Worm (Caenorhabditis elegans) whole organism, L4 larva: ENCODE data around the gene C02B8.6.

ENCODE experiments used
- F26F4.8 ChIP-seq: fragments of 200-800 bp; sonication (Bioruptor generic); conservative IDR thresholded peaks from 2 replicates; pipeline ENCODE4 v1.3.6; 2022; ENCODE audit warnings: missing genetic modification characterization, missing compliant biosample characterization
- F37D6.2 ChIP-seq: sonication (generic microtip); optimal IDR thresholded peaks from 2 replicates; lab custom pipeline; 2016; ENCODE audit warnings: mild to moderate bottlenecking, missing genetic modification characterization, missing compliant biosample characterization
- F49E8.2 ChIP-seq: sonication (generic microtip); optimal IDR thresholded peaks from 2 replicates; lab custom pipeline; 2016; ENCODE audit warnings: missing compliant biosample characterization, mild to moderate bottlenecking, missing genetic modification characterization, borderline replicate concordance
- T26A8.4 ChIP-seq: fragments of 200-800 bp; sonication (Bioruptor generic); IDR thresholded peaks from 2 replicates; pipeline ENCODE4 v1.3.6; 2022; ENCODE audit warnings: missing genetic modification characterization, missing compliant biosample characterization
- aha-1 ChIP-seq: fragments of 150-350 bp; peaks from one replicate; lab custom pipeline; 2014; ENCODE audit warnings: missing biosample characterization, missing genetic modification characterization
- ama-1 ChIP-seq: fragments of 150-350 bp; optimal IDR thresholded peaks from 2 replicates; lab custom pipeline; 2014; ENCODE audit warnings: inconsistent platforms, mixed read lengths
- attf-4 ChIP-seq: sonication (generic microtip); optimal IDR thresholded peaks from 3 replicates; lab custom pipeline; 2017; ENCODE audit warnings: missing biosample characterization, missing genetic modification characterization
- ceh-44 ChIP-seq: fragments of 200-800 bp; sonication (Bioruptor generic); IDR thresholded peaks from 2 replicates; pipeline ENCODE4 v1.3.6; 2022; ENCODE audit warnings: missing genetic modification reagents, missing genetic modification characterization, missing compliant biosample characterization
- ctbp-1 ChIP-seq: fragments of 200-800 bp; sonication (Bioruptor generic); IDR thresholded peaks from 2 replicates; pipeline ENCODE4 v1.3.6; 2022; ENCODE audit warnings: missing genetic modification reagents, missing genetic modification characterization, missing compliant biosample characterization
- daf-12 ChIP-seq: fragments of 150-350 bp; optimal IDR thresholded peaks from 2 replicates; lab custom pipeline; 2014; ENCODE audit warnings: missing biosample characterization, missing genetic modification reagents, missing genetic modification characterization
- dmd-9 ChIP-seq: fragments of 200-800 bp; sonication (Bioruptor generic); IDR thresholded peaks from 2 replicates; pipeline ENCODE4 v1.3.6; 2022; ENCODE audit warnings: missing genetic modification reagents, missing genetic modification characterization, missing compliant biosample characterization
- dpl-1 ChIP-seq: fragments of 150-350 bp; optimal IDR thresholded peaks from 2 replicates; lab custom pipeline; 2014; ENCODE audit warnings: missing biosample characterization, missing genetic modification reagents, missing genetic modification characterization
- duxl-1 ChIP-seq: sonication (generic microtip); optimal IDR thresholded peaks from 2 replicates; lab custom pipeline; 2016; ENCODE audit warnings: mild to moderate bottlenecking, missing genetic modification characterization, moderate library complexity, missing compliant biosample characterization; ENCODE audit not compliant: poor library complexity
- dve-1 ChIP-seq: sonication (generic microtip); optimal IDR thresholded peaks from 2 replicates; lab custom pipeline; 2017; ENCODE audit warnings: antibody characterized with exemption, mild to moderate bottlenecking, missing genetic modification characterization, missing compliant biosample characterization; ENCODE audit not compliant: insufficient read depth
- egl-43 ChIP-seq: fragments of 200-800 bp; sonication (Bioruptor generic); IDR thresholded peaks from 2 replicates; pipeline ENCODE4 v1.3.6; 2022; ENCODE audit warnings: missing genetic modification reagents, missing genetic modification characterization, missing compliant biosample characterization
- fos-1 ChIP-seq: fragments of 150-350 bp; optimal IDR thresholded peaks from 2 replicates; lab custom pipeline; 2014; ENCODE audit warnings: missing biosample characterization, missing genetic modification characterization
- hlh-11 ChIP-seq: fragments of 200-800 bp; sonication (Bioruptor generic); optimal IDR thresholded peaks from 2 replicates; lab custom pipeline; 2018; ENCODE audit warnings: mild to moderate bottlenecking, missing genetic modification characterization, missing compliant biosample characterization
- hlh-30 ChIP-seq: sonication (generic microtip); optimal IDR thresholded peaks from 2 replicates; lab custom pipeline; 2017; ENCODE audit warnings: antibody characterized with exemption, mild to moderate bottlenecking, missing genetic modification characterization, missing compliant biosample characterization; ENCODE audit not compliant: insufficient read depth
- lim-7 ChIP-seq: fragments of 200-800 bp; sonication (Bioruptor generic); IDR thresholded peaks from 2 replicates; pipeline ENCODE4 v1.3.6; 2022; ENCODE audit warnings: missing genetic modification characterization, missing compliant biosample characterization
- lin-1 ChIP-seq: fragments of 200-800 bp; sonication (Bioruptor generic); IDR thresholded peaks from 2 replicates; pipeline ENCODE4 v1.3.6; 2022; ENCODE audit warnings: missing genetic modification reagents, missing genetic modification characterization, missing compliant biosample characterization
- lin-13 ChIP-seq: fragments of 150-350 bp; optimal IDR thresholded peaks from 2 replicates; lab custom pipeline; 2014; ENCODE audit warnings: missing biosample characterization, missing genetic modification reagents, missing genetic modification characterization
- lin-15B ChIP-seq: fragments of 150-350 bp; sonication (generic microtip); optimal IDR thresholded peaks from 3 replicates; lab custom pipeline; 2014; ENCODE audit warnings: missing biosample characterization, missing genetic modification characterization
- lin-38 ChIP-seq: fragments of 200-800 bp; sonication (Bioruptor generic); IDR thresholded peaks from 2 replicates; pipeline ENCODE4 v1.3.6; 2022; ENCODE audit warnings: missing genetic modification reagents, missing genetic modification characterization, missing compliant biosample characterization
- lir-3 ChIP-seq: sonication (generic microtip); optimal IDR thresholded peaks from 2 replicates; lab custom pipeline; 2016; ENCODE audit warnings: mild to moderate bottlenecking, missing genetic modification characterization, missing compliant biosample characterization
- madf-5 ChIP-seq, 2 experiments: fragments of 200-800 bp; sonication (Bioruptor generic); IDR thresholded peaks; 2 replicates each; pipeline ENCODE4 v1.3.6; 2022; ENCODE audit warnings: missing compliant biosample characterization in 2 of 2, missing genetic modification characterization in 2 of 2
- mdt-29 ChIP-seq: fragments of 200-800 bp; sonication (Bioruptor generic); IDR thresholded peaks from 2 replicates; pipeline ENCODE4 v1.3.6; 2022; ENCODE audit warnings: missing genetic modification reagents, missing genetic modification characterization, missing compliant biosample characterization
- mep-1 ChIP-seq: fragments of 150-350 bp; sonication (generic microtip); optimal IDR thresholded peaks from 3 replicates; lab custom pipeline; 2014; ENCODE audit warnings: missing biosample characterization, missing genetic modification characterization
- nhr-10 ChIP-seq: fragments of 150-350 bp; optimal IDR thresholded peaks from 2 replicates; lab custom pipeline; 2014; ENCODE audit warnings: missing biosample characterization, missing genetic modification characterization
- nhr-11 ChIP-seq: fragments of 150-350 bp; optimal IDR thresholded peaks from 2 replicates; lab custom pipeline; 2014; ENCODE audit warnings: missing biosample characterization, missing genetic modification characterization
- nhr-111 ChIP-seq: fragments of 200-800 bp; sonication (Bioruptor generic); optimal IDR thresholded peaks from 2 replicates; lab custom pipeline; 2018; ENCODE audit warnings: mild to moderate bottlenecking, missing genetic modification characterization, missing compliant biosample characterization
- nhr-237 ChIP-seq: sonication (generic microtip); optimal IDR thresholded peaks from 2 replicates; lab custom pipeline; 2017; ENCODE audit warnings: missing biosample characterization, missing genetic modification characterization
- nhr-28 ChIP-seq: fragments of 150-350 bp; optimal IDR thresholded peaks from 2 replicates; lab custom pipeline; 2014; ENCODE audit warnings: missing biosample characterization, missing genetic modification characterization
- nhr-41 ChIP-seq: fragments of 200-800 bp; sonication (Bioruptor generic); IDR thresholded peaks from 2 replicates; pipeline ENCODE4 v1.3.6; 2022; ENCODE audit warnings: missing genetic modification reagents, missing genetic modification characterization, missing compliant biosample characterization
- nhr-77 ChIP-seq: fragments of 150-350 bp; optimal IDR thresholded peaks from 2 replicates; lab custom pipeline; 2014; ENCODE audit warnings: missing biosample characterization, missing genetic modification characterization
- pha-4 ChIP-seq, 2 experiments: fragments of 150-350 bp in 1 of 2; fragments of 200-800 bp in 1 of 2; sonication (Bioruptor generic) in 1 of 2; IDR thresholded peaks in 1 of 2; optimal IDR thresholded peaks in 1 of 2; 2 replicates each; pipeline versions ENCODE4 v1.3.6 to Lab custom; 2014 to 2022; ENCODE audit warnings: missing genetic modification characterization in 2 of 2, missing genetic modification reagents in 2 of 2, missing biosample characterization in 1 of 2, missing compliant biosample characterization in 1 of 2
- php-3 ChIP-seq: fragments of 200-800 bp; sonication (Bioruptor generic); IDR thresholded peaks from 2 replicates; pipeline ENCODE4 v1.3.6; 2022; ENCODE audit warnings: missing genetic modification reagents, missing genetic modification characterization, missing compliant biosample characterization
- rbr-2 ChIP-seq: sonication (generic microtip); optimal IDR thresholded peaks from 2 replicates; lab custom pipeline; 2016; ENCODE audit warnings: missing genotype, missing genetic modification characterization, missing compliant biosample characterization
- snpc-4 ChIP-seq: fragments of 150-350 bp; optimal IDR thresholded peaks from 2 replicates; lab custom pipeline; 2014; ENCODE audit warnings: missing biosample characterization, missing genetic modification characterization
- unc-62 ChIP-seq, 3 experiments: fragments of 150-350 bp in 1 of 3; sonication (generic microtip); optimal IDR thresholded peaks in 2 of 3; peaks in 1 of 3; 1 replicate in 1 of 3; 2 replicates in 2 of 3; lab custom pipeline; 2014 to 2017; ENCODE audit warnings: missing biosample characterization in 3 of 3, missing genetic modification characterization in 3 of 3, missing genetic modification reagents in 3 of 3, missing genotype in 1 of 3
- vab-7 ChIP-seq: fragments of 200-800 bp; sonication (Bioruptor generic); IDR thresholded peaks from 2 replicates; pipeline ENCODE4 v1.3.6; 2022; ENCODE audit warnings: missing genetic modification reagents, missing genetic modification characterization, missing compliant biosample characterization
- zfp-2 ChIP-seq: sonication (generic microtip); optimal IDR thresholded peaks from 2 replicates; lab custom pipeline; 2016; ENCODE audit warnings: mild to moderate bottlenecking, missing genetic modification characterization, missing compliant biosample characterization
- zfp-3 ChIP-seq: fragments of 200-800 bp; sonication (Bioruptor generic); conservative IDR thresholded peaks from 2 replicates; pipeline ENCODE4 v1.3.6; 2022; ENCODE audit warnings: missing genetic modification reagents, missing genetic modification characterization, missing compliant biosample characterization
- ztf-7 ChIP-seq: fragments of 150-350 bp; optimal IDR thresholded peaks from 2 replicates; lab custom pipeline; 2014; ENCODE audit warnings: missing biosample characterization, missing genetic modification characterization

C02B8.6 gene

DNA sequence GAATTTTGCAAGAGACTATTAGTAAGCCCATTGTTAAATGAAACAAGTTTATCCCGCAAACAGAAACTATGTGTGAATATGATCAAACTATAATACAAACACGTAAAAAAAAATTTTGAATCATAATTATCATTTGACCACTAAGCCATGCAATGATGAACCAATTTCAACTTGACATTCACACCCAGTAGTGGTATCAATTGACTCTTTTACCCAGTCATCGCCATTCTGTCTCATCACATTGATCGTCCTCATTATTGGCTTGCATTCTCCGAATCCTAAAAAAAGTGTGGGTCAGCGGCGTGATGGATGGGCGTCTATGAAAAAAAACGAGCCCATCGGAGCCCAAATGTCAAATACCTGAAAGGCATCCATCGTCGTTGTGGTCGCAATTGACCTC lies 15.8 kb downstream of the C02B8.6 start:
- TF ChIP-seq nhr-237 (tag; lab: Kevin White, UChicago) (no peak), ceh-44 (GFP tag; lab: Robert Waterston, UW) (no peak), T26A8.4 (GFP tag; lab: Robert Waterston, UW) (no peak), dpl-1 (no peak), ztf-7 (no peak), unc-62 (GFP tag; optimal IDR thresholded peaks at IDR 0.05 in 1 of 2; lab: Kevin White, UChicago) (peak in 1 of 2 experiments; percentile 94), unc-62 (tag; optimal IDR thresholded peaks at IDR 0.05; lab: Kevin White, UChicago) (no peak)

DNA sequence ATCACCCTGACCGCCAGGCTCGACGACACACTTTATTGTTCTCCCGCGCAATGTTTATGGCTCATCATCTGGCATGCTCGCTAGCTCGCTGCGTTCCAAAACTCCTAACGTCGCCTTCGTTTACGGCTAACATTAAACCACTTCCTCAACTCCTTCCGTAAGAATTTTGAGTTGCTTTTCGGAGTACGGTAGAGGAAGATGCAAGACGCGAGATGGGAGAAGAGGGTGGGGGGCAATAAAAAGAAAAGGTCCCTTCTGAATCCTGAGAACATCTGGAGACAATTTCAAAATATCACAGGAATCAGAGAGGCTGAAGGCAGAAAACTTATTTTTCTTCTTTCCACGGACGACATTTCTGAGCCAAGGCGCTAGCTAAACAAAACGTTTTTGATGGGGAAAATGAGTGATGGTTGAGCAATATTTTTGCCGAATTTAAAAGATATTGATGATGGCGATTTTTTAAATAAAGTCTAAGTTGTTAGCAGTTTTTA lies 18.3 kb downstream of the C02B8.6 start:
- TF ChIP-seq unc-62 (GFP tag; optimal IDR thresholded peaks at IDR 0.05 in 1 of 2; lab: Kevin White, UChicago) (peak in 1 of 2 experiments; percentile 34), unc-62 (tag; optimal IDR thresholded peaks at IDR 0.05; lab: Kevin White, UChicago) (no peak), snpc-4 (tag; lab: Kevin White, UChicago) (no peak)

ce11 chrX:8116157-8116556 lies 20.0 kb downstream of the C02B8.6 start, which contains the start of gene hlh-8:
hlh-8 (plus strand) TSS chrX:8116457.
- TF ChIP-seq hlh-11 (tag; lab: Kevin White, UChicago) (no peak), lin-13 (GFP tag; lab: Kevin White, UChicago) (no peak), nhr-77 (tag; lab: Kevin White, UChicago) (no peak), nhr-41 (GFP tag; lab: Robert Waterston, UW) (no peak), php-3 (no peak), attf-4 (tag; lab: Kevin White, UChicago) (no peak), rbr-2 (tag; lab: Kevin White, UChicago) (no peak), mep-1 (tag; lab: Kevin White, UChicago) (no peak), ceh-44 (GFP tag; lab: Robert Waterston, UW) (no peak), F49E8.2 (tag; lab: Kevin White, UChicago) (no peak), zfp-2 (no peak), mdt-29 (GFP tag; lab: Robert Waterston, UW) (no peak), nhr-28 (no peak), dmd-9 (no peak), fos-1 (no peak), unc-62 (GFP tag; optimal IDR thresholded peaks at IDR 0.05 in 1 of 2; lab: Kevin White, UChicago) (no peak), unc-62 (tag; optimal IDR thresholded peaks at IDR 0.05; lab: Kevin White, UChicago) (no peak), pha-4 (GFP tag; IDR thresholded peaks at IDR 0.05; lab: Robert Waterston, UW) (no peak), pha-4 (tag; optimal IDR thresholded peaks at IDR 0.05; lab: Kevin White, UChicago) (no peak)

- peak; percentile 57 for TF ChIP-seq aha-1
- no peak for TF ChIP-seq duxl-1
- TF ChIP-seq dve-1 (tag; lab: Kevin White, UChicago), result no peak
- TF ChIP-seq, all 104 proteins: peak for 1
Measured at ce11 chrX:8110193-8110592, 25.9 kb downstream of the C02B8.6 start, which contains the start of gene K07E3.1. K07E3.1 (plus strand) TSS chrX:8110439.

- TF ChIP-seq nhr-77 (tag; lab: Kevin White, UChicago) (peak; percentile 26), lim-7 (GFP tag; lab: Robert Waterston, UW) (no peak), ctbp-1 (GFP tag; lab: Robert Waterston, UW) (0 out of 2 replicates have a peak, but pooled peaks have one; percentile 19), lir-3 (tag; lab: Kevin White, UChicago) (no peak), egl-43 (GFP tag; lab: Robert Waterston, UW) (no peak), F26F4.8 (GFP tag; lab: Robert Waterston, UW) (no peak), nhr-111 (no peak), nhr-11 (tag; lab: Kevin White, UChicago) (peak; percentile 43), hlh-30 (tag; lab: Kevin White, UChicago) (peak; percentile 8), F37D6.2 (tag; lab: Kevin White, UChicago) (no peak), zfp-3 (GFP tag; lab: Robert Waterston, UW) (no peak), vab-7 (GFP tag; lab: Robert Waterston, UW) (no peak), lin-15B (tag; lab: Kevin White, UChicago) (no peak), lin-1 (GFP tag; lab: Robert Waterston, UW) (no peak), dve-1 (tag; lab: Kevin White, UChicago) (peak; percentile 80), nhr-10 (no peak), madf-5 (GFP tag; IDR thresholded peaks at IDR 0.05; lab: Robert Waterston, UW) (no peak), ama-1 (lab: Kevin White, UChicago) (no peak), rbr-2 (tag; lab: Kevin White, UChicago) (peak; percentile 8), lin-38 (no peak), daf-12 (tag; lab: Kevin White, UChicago) (no peak), unc-62 (GFP tag; optimal IDR thresholded peaks at IDR 0.05 in 1 of 2; lab: Kevin White, UChicago) (no peak), unc-62 (tag; optimal IDR thresholded peaks at IDR 0.05; lab: Kevin White, UChicago) (no peak)
Measured at ce11 chrX:8109531-8109930, 26.6 kb downstream of the C02B8.6 start.
